Worm (Caenorhabditis elegans) whole organism, mixed stage, embryonic: ENCODE data around the gene mdf-2.
"Not testable (repeated sequence)": the region's sequence is repeated elsewhere in the genome, so short reads cannot be mapped to it uniquely, and the experiment has no call there.

Experiments used
- elt-3 ChIP-seq: fragments of 150-350 bp; optimal IDR thresholded peaks from 2 replicates; lab custom pipeline; 2014; ENCODE audit warnings: missing biosample characterization, missing genetic modification characterization
- hlh-1 ChIP-seq: fragments of 150-350 bp; optimal IDR thresholded peaks from 2 replicates; lab custom pipeline; 2014; ENCODE audit warnings: missing biosample characterization, missing genetic modification reagents, missing genetic modification characterization
- lin-13 ChIP-seq: fragments of 150-350 bp; optimal IDR thresholded peaks from 2 replicates; lab custom pipeline; 2014; ENCODE audit warnings: missing biosample characterization, missing genetic modification characterization
- lin-32 ChIP-seq: fragments of 200-800 bp; sonication (Bioruptor generic); optimal IDR thresholded peaks from 2 replicates; lab custom pipeline; 2018; ENCODE audit warnings: mild to moderate bottlenecking, missing genetic modification characterization, missing compliant biosample characterization
- lsy-2 ChIP-seq: fragments of 150-350 bp; optimal IDR thresholded peaks from 2 replicates; lab custom pipeline; 2014; ENCODE audit warnings: missing biosample characterization, missing genetic modification characterization
- nhr-12 ChIP-seq: fragments of 150-350 bp; optimal IDR thresholded peaks from 2 replicates; lab custom pipeline; 2014; ENCODE audit warnings: missing biosample characterization, missing genetic modification characterization
- nhr-2 ChIP-seq: fragments of 150-350 bp; optimal IDR thresholded peaks from 2 replicates; lab custom pipeline; 2014; ENCODE audit warnings: missing biosample characterization, missing genetic modification characterization
- nhr-76 ChIP-seq: sonication (generic microtip); optimal IDR thresholded peaks from 2 replicates; lab custom pipeline; 2017; ENCODE audit warnings: missing biosample characterization, missing genetic modification characterization
- pha-4 ChIP-seq: fragments of 150-350 bp; optimal IDR thresholded peaks from 2 replicates; lab custom pipeline; 2018; ENCODE audit warnings: missing biosample characterization, missing genetic modification reagents, missing genetic modification characterization
- snpc-4 ChIP-seq: fragments of 150-350 bp; optimal IDR thresholded peaks from 2 replicates; lab custom pipeline; 2014; ENCODE audit warnings: missing biosample characterization, missing genetic modification characterization
- unc-120 ChIP-seq: sonication (generic microtip); optimal IDR thresholded peaks from 2 replicates; lab custom pipeline; 2017; ENCODE audit warnings: missing genetic modification characterization, missing compliant biosample characterization; ENCODE audit not compliant: poor library complexity, severe bottlenecking
- unc-62 ChIP-seq: fragments of 150-350 bp; optimal IDR thresholded peaks from 2 replicates; lab custom pipeline; 2014; ENCODE audit warnings: missing biosample characterization, missing genetic modification reagents, missing genetic modification characterization
- ztf-11 ChIP-seq: fragments of 150-350 bp; optimal IDR thresholded peaks from 2 replicates; lab custom pipeline; 2014; ENCODE audit warnings: missing biosample characterization, missing genetic modification characterization

ce11 chrIV:2674915-2675314 lies 34.0 kb upstream of the mdf-2 start, which contains the start of gene gpx-4:
- not testable (repeated sequence) for TF ChIP-seq elt-3; hlh-1 (tag; lab: Kevin White, UChicago); pha-4 (tag; lab: Kevin White, UChicago); ztf-11 (tag; lab: Kevin White, UChicago); lsy-2 (tag; lab: Kevin White, UChicago); snpc-4 (tag; lab: Kevin White, UChicago); lin-13 (tag; lab: Kevin White, UChicago); unc-62 (GFP tag; lab: Kevin White, UChicago); nhr-12; nhr-2 (tag; lab: Kevin White, UChicago); unc-120; lin-32 (GFP tag; lab: Kevin White, UChicago); nhr-76
